Worm (Caenorhabditis elegans) whole organism, young adult: Measurements from ENCODE around the gene ugt-65.

Experiments used
- F33H1.4 ChIP-seq: fragments of 200-800 bp; sonication (Bioruptor generic); IDR thresholded peaks from 2 replicates; pipeline ENCODE4 v1.3.6; 2022; ENCODE audit warnings: missing genetic modification reagents, missing genetic modification characterization, missing compliant biosample characterization
- ZK185.1 ChIP-seq: sonication (generic microtip); optimal IDR thresholded peaks from 2 replicates; lab custom pipeline; 2016; ENCODE audit warnings: mild to moderate bottlenecking, missing genetic modification characterization, missing compliant biosample characterization; ENCODE audit not compliant: poor library complexity, severe bottlenecking
- cebp-2 ChIP-seq: fragments of 200-800 bp; sonication (Bioruptor generic); IDR thresholded peaks from 2 replicates; pipeline ENCODE4 v1.3.6; 2022; ENCODE audit warnings: missing genetic modification characterization, missing compliant biosample characterization
- nhr-27 ChIP-seq: fragments of 200-800 bp; sonication (Bioruptor generic); optimal IDR thresholded peaks from 2 replicates; lab custom pipeline; 2018; ENCODE audit warnings: mild to moderate bottlenecking, missing genetic modification characterization, moderate library complexity, missing compliant biosample characterization
- nhr-90 ChIP-seq: sonication (generic microtip); optimal IDR thresholded peaks from 2 replicates; lab custom pipeline; 2016; ENCODE audit warnings: missing genotype, mild to moderate bottlenecking, missing genetic modification characterization, missing compliant biosample characterization
- snpc-4 ChIP-seq, 5 experiments: fragments of 150-350 bp in 1 of 5; sonication (generic microtip) in 4 of 5; optimal IDR thresholded peaks; 2 replicates each; lab custom pipeline; 2014 to 2018; ENCODE audit warnings: missing genetic modification characterization in 5 of 5, missing biosample characterization in 3 of 5, antibody characterized with exemption in 2 of 5, mild to moderate bottlenecking in 2 of 5, missing compliant biosample characterization in 2 of 5, missing genotype in 2 of 5, moderate library complexity in 2 of 5, missing genetic modification reagents in 1 of 5
- unc-130 ChIP-seq: sonication (generic microtip); optimal IDR thresholded peaks from 2 replicates; lab custom pipeline; 2016; ENCODE audit warnings: missing genetic modification reagents, missing genetic modification characterization, missing compliant biosample characterization

DNA sequence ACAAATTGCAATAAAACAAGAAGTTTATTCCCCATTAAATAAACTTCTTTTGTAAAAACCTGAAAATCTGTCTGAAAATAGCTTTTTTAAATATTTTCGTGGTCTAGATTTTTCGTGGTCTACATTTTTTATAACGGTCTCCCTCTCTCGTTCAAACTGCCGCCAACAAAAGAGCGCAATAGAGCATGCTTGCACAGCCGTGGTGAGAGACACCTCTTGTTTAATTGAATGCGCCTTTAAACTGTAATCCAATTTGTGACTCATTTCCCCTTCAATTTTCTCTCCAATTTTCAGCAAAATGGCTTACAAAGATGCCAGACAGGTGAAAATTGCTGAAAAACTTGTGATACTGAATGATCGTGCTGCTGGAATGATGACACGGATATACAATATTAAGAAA is 16.3 kb upstream of the ugt-65 start, which contains the start of gene gex-3:
- TF ChIP-seq snpc-4 (GFP tag; optimal IDR thresholded peaks at IDR 0.05; lab: Kevin White, UChicago) (peak; percentile 34), snpc-4 (tag; optimal IDR thresholded peaks at IDR 0.05; lab: Kevin White, UChicago) (peak in 3 of 4 experiments; percentile 62 to 73 (median 64)), nhr-90 (tag; lab: Kevin White, UChicago) (no peak), cebp-2 (GFP tag; lab: Robert Waterston, UW) (no peak), nhr-27 (tag; lab: Kevin White, UChicago) (no peak), F33H1.4 (GFP tag; lab: Robert Waterston, UW) (peak; percentile 91), ZK185.1 (tag; lab: Kevin White, UChicago) (peak; percentile 48), unc-130 (GFP tag; lab: Kevin White, UChicago) (no peak)
